Fruit fly (Drosophila melanogaster): ENCODE data around the gene dan.

Gene dan

DNA sequence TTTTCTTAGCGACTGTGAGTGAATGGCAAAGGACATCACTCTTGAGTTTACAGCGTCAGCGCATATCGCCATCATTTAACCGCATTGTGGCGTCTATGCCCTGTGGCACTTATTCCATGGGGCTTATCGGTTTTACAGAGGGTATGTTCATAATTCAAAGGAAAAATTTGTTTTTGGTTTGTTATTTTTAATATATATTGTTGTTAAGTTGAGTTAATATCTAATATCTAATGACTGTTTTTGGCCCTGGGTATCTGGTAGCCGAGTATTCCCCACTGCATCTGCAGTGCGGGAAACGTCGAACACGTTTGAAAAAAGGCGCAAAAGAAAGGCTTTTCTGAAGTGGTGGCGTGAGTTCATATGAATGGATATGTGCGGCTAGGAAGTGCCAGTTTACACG is 5.7 kb upstream of the dan start (continued):
- TF ChIP-seq bbx (GFP tag; IDR thresholded peaks at IDR 0.05; ENCODE audit: partially characterized antibody) (no peak), oc (tag; optimal IDR thresholded peaks at IDR 0.05) (peak; percentile 66), CG14667 (GFP tag; IDR thresholded peaks at IDR 0.05) (peak; percentile 47; the same call in 1 of the 2 replicates), CG31388 (GFP tag; optimal IDR thresholded peaks at IDR 0.05) (no peak), CG17802 (tag; optimal IDR thresholded peaks at IDR 0.05) (no peak), her (GFP tag; optimal IDR thresholded peaks at IDR 0.05) (no peak), zfh1 (GFP tag; IDR thresholded peaks at IDR 0.05) (peak; percentile 86; the same call in 2 of the 3 replicates), CG2129 (GFP tag; IDR thresholded peaks at IDR 0.05; ENCODE audit: partially characterized antibody) (no peak), nerfin-1 (tag; optimal IDR thresholded peaks at IDR 0.05) (no peak), sug (tag; optimal IDR thresholded peaks at IDR 0.05) (no peak), toy (GFP tag; IDR thresholded peaks at IDR 0.05) (no peak), CG30020 (tag; optimal IDR thresholded peaks at IDR 0.05) (peak; percentile 32), scrt (GFP tag; optimal IDR thresholded peaks at IDR 0.05) (peak; percentile 2), CG18011 (GFP tag; optimal IDR thresholded peaks at IDR 0.05) (no peak), CG3281 (GFP tag; optimal IDR thresholded peaks at IDR 0.05) (no peak), CG10543 (GFP tag; optimal IDR thresholded peaks at IDR 0.05) (no peak), MBD-R2 (GFP tag; IDR thresholded peaks at IDR 0.05) (no peak), CG1024 (GFP tag; IDR thresholded peaks at IDR 0.05) (peak; percentile 55), Fer1 (GFP tag; optimal IDR thresholded peaks at IDR 0.05) (no peak), Atf-2 (GFP tag; optimal IDR thresholded peaks at IDR 0.05) (peak; percentile 48), Sox100B (GFP tag; optimal IDR thresholded peaks at IDR 0.05) (peak; percentile 13), Oaz (GFP tag; IDR thresholded peaks at IDR 0.05) (no peak), HLH54F (GFP tag; optimal IDR thresholded peaks at IDR 0.05) (peak; percentile 17), Drgx (GFP tag; IDR thresholded peaks at IDR 0.05) (0 out of 2 replicates have a peak, but pooled peaks have one; percentile 33), Atf3 (GFP tag; optimal IDR thresholded peaks at IDR 0.05) (peak; percentile 34), jigr1 (GFP tag; IDR thresholded peaks at IDR 0.05) (0 out of 3 replicates have a peak, but pooled peaks have one; percentile 59), CG12391 (tag; optimal IDR thresholded peaks at IDR 0.05) (peak; percentile 81), Rx (GFP tag; IDR thresholded peaks at IDR 0.05) (no peak), eve (GFP tag; optimal IDR thresholded peaks at IDR 0.05) (no peak), CG10979 (tag; optimal IDR thresholded peaks at IDR 0.05) (peak; percentile 49), sima (GFP tag; optimal IDR thresholded peaks at IDR 0.05) (no peak), ro (GFP tag; IDR thresholded peaks at IDR 0.05) (peak; percentile 49; the same call in 1 of the 2 replicates), ATbp (GFP tag; optimal IDR thresholded peaks at IDR 0.05) (peak; percentile 22), HLH3B (GFP tag; IDR thresholded peaks at IDR 0.05) (peak; percentile 48; the same call in 1 of the 2 replicates), Oli (tag; optimal IDR thresholded peaks at IDR 0.05) (peak; percentile 70), abd-A (tag; optimal IDR thresholded peaks at IDR 0.05) (no peak), nom (GFP tag; optimal IDR thresholded peaks at IDR 0.05) (peak; percentile 37), slp2 (GFP tag; optimal IDR thresholded peaks at IDR 0.05) (no peak), salm (tag; optimal IDR thresholded peaks at IDR 0.05) (no peak), CG2199 (GFP tag; IDR thresholded peaks at IDR 0.05) (no peak), CG6272 (GFP tag; IDR thresholded peaks at IDR 0.05) (peak; percentile 64), CG10565 (GFP tag; optimal IDR thresholded peaks at IDR 0.05) (no peak), mirr (GFP tag; optimal IDR thresholded peaks at IDR 0.05) (no peak), tin (GFP tag; optimal IDR thresholded peaks at IDR 0.05) (peak; percentile 52), CG14014 (GFP tag; IDR thresholded peaks at IDR 0.05) (peak; percentile 61), Sin3A (optimal IDR thresholded peaks at IDR 0.05) (no peak), fru (optimal IDR thresholded peaks at IDR 0.05) (no peak), CG11093 (GFP tag; IDR thresholded peaks at IDR 0.05) (0 out of 3 replicates have a peak, but pooled peaks have one; percentile 53), gce (GFP tag; IDR thresholded peaks at IDR 0.05) (0 out of 3 replicates have a peak, but pooled peaks have one; percentile 28), Six4 (GFP tag; optimal IDR thresholded peaks at IDR 0.05) (peak; percentile 5), nau (GFP tag; optimal IDR thresholded peaks at IDR 0.05) (no peak), dati (GFP tag; IDR thresholded peaks at IDR 0.05) (no peak)

All from whole organism, embryonic.